ENCODE assay signal across 3 fruit fly cellular contexts in genomic region chr3L:9045318-9045717, dm6.
A peak's percentile ranks its signal among the peaks of the same experiment; 100 is the strongest.
TF ChIP-seq lines count a peak whose summit lies in the region.

No protein-coding gene starts in this region.

TF ChIP-seq in whole organism, embryonic, 481 proteins besides CTCF, POLR2A, EP300 and RAD21 (continued from another document and continues in another):
- no peak for TF ChIP-seq psq (GFP tag; optimal IDR thresholded peaks at IDR 0.05; lab: Kevin White, UChicago)
- 0 out of 2 replicates have a peak, but pooled peaks have one; percentile 50 for TF ChIP-seq Gsc (GFP tag; IDR thresholded peaks at IDR 0.05; lab: Robert Waterston, UW)
- peak; percentile 44 for TF ChIP-seq CG1647 (GFP tag; optimal IDR thresholded peaks at IDR 0.05; lab: Kevin White, UChicago)
- peak; percentile 32; the same call in 1 of the 2 replicates for TF ChIP-seq CG6272 (GFP tag; IDR thresholded peaks at IDR 0.05; lab: Robert Waterston, UW)
- peak; percentile 12 for TF ChIP-seq CG12659 (GFP tag; optimal IDR thresholded peaks at IDR 0.05; lab: Kevin White, UChicago)
- no peak for TF ChIP-seq CG15601 (tag; optimal IDR thresholded peaks at IDR 0.05; lab: Kevin White, UChicago)
- no peak for TF ChIP-seq CrebB (tag; optimal IDR thresholded peaks at IDR 0.05; lab: Kevin White, UChicago)
- peak; percentile 21 for TF ChIP-seq CG16815 (GFP tag; optimal IDR thresholded peaks at IDR 0.05; lab: Kevin White, UChicago)
- TF ChIP-seq D (optimal IDR thresholded peaks at IDR 0.05; lab: Kevin White, UChicago), result no peak
- TF ChIP-seq D (GFP tag; optimal IDR thresholded peaks at IDR 0.05; lab: Kevin White, UChicago), result peak; percentile 54
- peak; percentile 23 for TF ChIP-seq sqz (GFP tag; optimal IDR thresholded peaks at IDR 0.05; lab: Kevin White, UChicago)
- no peak for TF ChIP-seq Hr39 (optimal IDR thresholded peaks at IDR 0.05; lab: Kevin White, UChicago)
- TF ChIP-seq stwl (tag; optimal IDR thresholded peaks at IDR 0.05; lab: Kevin White, UChicago), result no peak
- peak; percentile 37 for TF ChIP-seq CG10147 (GFP tag; optimal IDR thresholded peaks at IDR 0.05; lab: Kevin White, UChicago)
- peak; percentile 59 for TF ChIP-seq gsb (GFP tag; IDR thresholded peaks at IDR 0.05; lab: Robert Waterston, UW)
- peak; percentile 79 for TF ChIP-seq CG17359 (tag; optimal IDR thresholded peaks at IDR 0.05; lab: Kevin White, UChicago)
- peak; percentile 71; the same call in 1 of the 2 replicates for TF ChIP-seq dan (GFP tag; IDR thresholded peaks at IDR 0.05; lab: Robert Waterston, UW)
- TF ChIP-seq slbo (GFP tag; IDR thresholded peaks at IDR 0.05; lab: Robert Waterston, UW), result peak; percentile 69
- TF ChIP-seq pb (GFP tag; optimal IDR thresholded peaks at IDR 0.05; lab: Kevin White, UChicago), result peak; percentile 61
- peak; percentile 61; the same call in 2 of the 3 replicates for TF ChIP-seq so (GFP tag; IDR thresholded peaks at IDR 0.05; lab: Robert Waterston, UW)
- peak; percentile 67; the same call in 1 of the 3 replicates for TF ChIP-seq CG2199 (GFP tag; IDR thresholded peaks at IDR 0.05; lab: Robert Waterston, UW)
- TF ChIP-seq Oli (tag; optimal IDR thresholded peaks at IDR 0.05; lab: Kevin White, UChicago), result peak; percentile 47
- no peak for TF ChIP-seq aop (GFP tag; IDR thresholded peaks at IDR 0.05; lab: Robert Waterston, UW)
- TF ChIP-seq crol (GFP tag; IDR thresholded peaks at IDR 0.05; lab: Robert Waterston, UW), result no peak
- peak; percentile 52; the same call in 1 of the 2 replicates for TF ChIP-seq CG32767 (GFP tag; IDR thresholded peaks at IDR 0.05; lab: Robert Waterston, UW)
- TF ChIP-seq Sin3A (optimal IDR thresholded peaks at IDR 0.05; lab: Kevin White, UChicago), result no peak
- peak; percentile 66 for TF ChIP-seq sim (GFP tag; IDR thresholded peaks at IDR 0.05; lab: Robert Waterston, UW)
- peak; percentile 61 for TF ChIP-seq kay (GFP tag; optimal IDR thresholded peaks at IDR 0.05; lab: Kevin White, UChicago)
- peak; percentile 53 for TF ChIP-seq CG12071 (GFP tag; optimal IDR thresholded peaks at IDR 0.05; lab: Kevin White, UChicago)
- peak; percentile 78 for TF ChIP-seq sisA (GFP tag; IDR thresholded peaks at IDR 0.05; lab: Robert Waterston, UW)
- TF ChIP-seq tin (GFP tag; optimal IDR thresholded peaks at IDR 0.05; lab: Kevin White, UChicago), result peak; percentile 75
- peak; percentile 36 for TF ChIP-seq repo (GFP tag; optimal IDR thresholded peaks at IDR 0.05; lab: Kevin White, UChicago)
- TF ChIP-seq H2.0 (GFP tag; IDR thresholded peaks at IDR 0.05; lab: Robert Waterston, UW), result peak; percentile 37
- TF ChIP-seq tll (GFP tag; optimal IDR thresholded peaks at IDR 0.05; lab: Kevin White, UChicago), result peak in 1 of 2 experiments; percentile 33
- TF ChIP-seq Camta (GFP tag; optimal IDR thresholded peaks at IDR 0.05; lab: Kevin White, UChicago), result peak; percentile 63
- TF ChIP-seq CG8924 (tag; optimal IDR thresholded peaks at IDR 0.05; lab: Kevin White, UChicago), result peak; percentile 39
- TF ChIP-seq CG13775 (GFP tag; optimal IDR thresholded peaks at IDR 0.05; lab: Kevin White, UChicago), result peak; percentile 29
- TF ChIP-seq GATAe (GFP tag; conservative IDR thresholded peaks at IDR 0.05; lab: Robert Waterston, UW), result no peak
- no peak for TF ChIP-seq nerfin-2 (GFP tag; IDR thresholded peaks at IDR 0.05; lab: Robert Waterston, UW; ENCODE audit: partially characterized antibody)
- TF ChIP-seq Sox100B (GFP tag; optimal IDR thresholded peaks at IDR 0.05; lab: Kevin White, UChicago), result peak; percentile 55
- TF ChIP-seq sens (GFP tag; lab: Kevin White, UChicago), result peak; percentile 94
- no peak for TF ChIP-seq jing (GFP tag; optimal IDR thresholded peaks at IDR 0.05; lab: Kevin White, UChicago)
- no peak for TF ChIP-seq CG8359 (GFP tag; optimal IDR thresholded peaks at IDR 0.05; lab: Kevin White, UChicago; ENCODE audit: borderline replicate concordance)

TF ChIP-seq in whole organism, prepupa, 60 proteins besides CTCF, POLR2A, EP300 and RAD21 (continued from another document):
- TF ChIP-seq fkh (GFP tag; optimal IDR thresholded peaks at IDR 0.05; lab: Kevin White, UChicago) (peak; percentile 5), vri (GFP tag; optimal IDR thresholded peaks at IDR 0.05; lab: Kevin White, UChicago) (peak; percentile 44), Met (GFP tag; optimal IDR thresholded peaks at IDR 0.05; lab: Kevin White, UChicago) (peak; percentile 81), CG6163 (GFP tag; IDR thresholded peaks at IDR 0.05; lab: Robert Waterston, UW) (peak; percentile 90), ss (GFP tag; optimal IDR thresholded peaks at IDR 0.05; lab: Kevin White, UChicago) (peak; percentile 30 to 48), pdm3 (GFP tag; optimal IDR thresholded peaks at IDR 0.05; lab: Kevin White, UChicago) (peak; percentile 73), CG11294 (GFP tag; IDR thresholded peaks at IDR 0.05; lab: Robert Waterston, UW) (peak; percentile 35), Eip78C (GFP tag; lab: Kevin White, UChicago) (peak; percentile 93), Lpt (GFP tag; optimal IDR thresholded peaks at IDR 0.05; lab: Kevin White, UChicago) (peak; percentile 64), eg (GFP tag; IDR thresholded peaks at IDR 0.05; lab: Robert Waterston, UW) (peak; percentile 90), CG1621 (tag; optimal IDR thresholded peaks at IDR 0.05; lab: Kevin White, UChicago) (peak; percentile 11), cyc (GFP tag; optimal IDR thresholded peaks at IDR 0.05; lab: Kevin White, UChicago) (peak; percentile 91), Hr39 (GFP tag; optimal IDR thresholded peaks at IDR 0.05; lab: Kevin White, UChicago) (peak; percentile 83), CG8632 (GFP tag; optimal IDR thresholded peaks at IDR 0.05; lab: Kevin White, UChicago) (peak; percentile 58), svp (GFP tag; lab: Kevin White, UChicago) (peak; percentile 94), Hr38 (GFP tag; optimal IDR thresholded peaks at IDR 0.05; lab: Kevin White, UChicago) (no peak), CG10631 (GFP tag; optimal IDR thresholded peaks at IDR 0.05; lab: Kevin White, UChicago) (peak; percentile 65), CG6792 (GFP tag; optimal IDR thresholded peaks at IDR 0.05; lab: Kevin White, UChicago) (peak; percentile 75), Gug (GFP tag; IDR thresholded peaks at IDR 0.05; lab: Robert Waterston, UW) (peak; percentile 60), CG11762 (GFP tag; optimal IDR thresholded peaks at IDR 0.05; lab: Kevin White, UChicago; ENCODE audit: insufficient read depth) (peak; percentile 68), topi (GFP tag; optimal IDR thresholded peaks at IDR 0.05; lab: Kevin White, UChicago) (peak; percentile 91), CG6854 (GFP tag; optimal IDR thresholded peaks at IDR 0.05; lab: Kevin White, UChicago) (peak; percentile 73), Eip75B (GFP tag; optimal IDR thresholded peaks at IDR 0.05; lab: Kevin White, UChicago) (peak; percentile 78), CG31627 (GFP tag; optimal IDR thresholded peaks at IDR 0.05; lab: Kevin White, UChicago) (peak; percentile 78), CG6276 (GFP tag; optimal IDR thresholded peaks at IDR 0.05; lab: Kevin White, UChicago) (peak; percentile 71), CG8119 (GFP tag; IDR thresholded peaks at IDR 0.05; lab: Robert Waterston, UW) (peak; percentile 75), Hr4 (GFP tag; optimal IDR thresholded peaks at IDR 0.05; lab: Kevin White, UChicago) (peak; percentile 65), Blimp-1 (GFP tag; optimal IDR thresholded peaks at IDR 0.05; lab: Kevin White, UChicago) (peak; percentile 64), CG11902 (GFP tag; optimal IDR thresholded peaks at IDR 0.05; lab: Kevin White, UChicago) (peak; percentile 78), lz (GFP tag; optimal IDR thresholded peaks at IDR 0.05; lab: Kevin White, UChicago) (peak; percentile 78), CG7368 (GFP tag; optimal IDR thresholded peaks at IDR 0.05; lab: Kevin White, UChicago) (peak; percentile 69), CG34406 (GFP tag; optimal IDR thresholded peaks at IDR 0.05; lab: Kevin White, UChicago) (peak; percentile 69), Ets96B (tag; optimal IDR thresholded peaks at IDR 0.05; lab: Kevin White, UChicago) (peak; percentile 60), CG10669 (GFP tag; optimal IDR thresholded peaks at IDR 0.05; lab: Kevin White, UChicago) (peak; percentile 67), CG32006 (GFP tag; optimal IDR thresholded peaks at IDR 0.05; lab: Kevin White, UChicago) (peak; percentile 68), salr (GFP tag; optimal IDR thresholded peaks at IDR 0.05; lab: Kevin White, UChicago) (no peak), Eip93F (GFP tag; optimal IDR thresholded peaks at IDR 0.05; lab: Kevin White, UChicago) (peak; percentile 43)

TF ChIP-seq in whole organism, wandering third instar larva, 38 proteins besides CTCF, POLR2A, EP300 and RAD21 (continued from another document):
- peak; percentile 71 for TF ChIP-seq CG32264 (GFP tag; optimal IDR thresholded peaks at IDR 0.05; lab: Kevin White, UChicago)
- TF ChIP-seq foxo (GFP tag; optimal IDR thresholded peaks at IDR 0.05; lab: Kevin White, UChicago), result peak in 1 of 2 experiments; percentile 85
- peak; percentile 78 for TF ChIP-seq ey (GFP tag; optimal IDR thresholded peaks at IDR 0.05; lab: Kevin White, UChicago)
- TF ChIP-seq dl (GFP tag; optimal IDR thresholded peaks at IDR 0.05; lab: Kevin White, UChicago; ENCODE audit: insufficient read depth in 1 of 2, partially characterized antibody in 2 of 2), result no peak
- peak; percentile 69 for TF ChIP-seq rgr (GFP tag; optimal IDR thresholded peaks at IDR 0.05; lab: Kevin White, UChicago)
- TF ChIP-seq N (GFP tag; optimal IDR thresholded peaks at IDR 0.05; lab: Kevin White, UChicago), result no peak
